Fruit fly (Drosophila melanogaster): ENCODE data around the gene CG12991.

CG12991 gene

dm6 chrX:17599330-17599729, 19.7 kb downstream of the CG12991 start, which contains the start of gene X11L (continued):
- TF ChIP-seq bab2 (GFP tag; optimal IDR thresholded peaks at IDR 0.05) (peak; percentile 80), gt (GFP tag; IDR thresholded peaks at IDR 0.05) (no peak), ems (GFP tag; optimal IDR thresholded peaks at IDR 0.05) (peak; percentile 59), CG9817 (tag; optimal IDR thresholded peaks at IDR 0.05) (no peak), Lpt (GFP tag; optimal IDR thresholded peaks at IDR 0.05) (no peak), CG4820 (GFP tag; optimal IDR thresholded peaks at IDR 0.05) (peak; percentile 65), CG14667 (GFP tag; IDR thresholded peaks at IDR 0.05) (0 out of 2 replicates have a peak, but pooled peaks have one; percentile 14), PHDP (tag; optimal IDR thresholded peaks at IDR 0.05) (no peak), ac (GFP tag; optimal IDR thresholded peaks at IDR 0.05) (no peak), Ssrp (tag; optimal IDR thresholded peaks at IDR 0.05) (peak; percentile 43), Oaz (GFP tag; IDR thresholded peaks at IDR 0.05) (peak; percentile 10; the same call in 1 of the 2 replicates), HmgD (GFP tag; optimal IDR thresholded peaks at IDR 0.05) (peak; percentile 12), Spps (tag; optimal IDR thresholded peaks at IDR 0.05) (no peak), CG14441 (GFP tag; IDR thresholded peaks at IDR 0.05) (peak; percentile 52; the same call in 1 of the 2 replicates), CG3065 (GFP tag; optimal IDR thresholded peaks at IDR 0.05) (no peak), p53 (GFP tag; optimal IDR thresholded peaks at IDR 0.05) (peak; percentile 75), CG17612 (GFP tag; IDR thresholded peaks at IDR 0.05) (peak; percentile 69), Fer2 (tag; optimal IDR thresholded peaks at IDR 0.05) (peak; percentile 16), pfk (GFP tag; optimal IDR thresholded peaks at IDR 0.05) (no peak), HLHmδ (GFP tag; optimal IDR thresholded peaks at IDR 0.05) (no peak), CG6683 (GFP tag; optimal IDR thresholded peaks at IDR 0.05) (peak; percentile 11), CG12104 (GFP tag; optimal IDR thresholded peaks at IDR 0.05) (no peak), CG7745 (tag; optimal IDR thresholded peaks at IDR 0.05) (no peak), CG8924 (tag; optimal IDR thresholded peaks at IDR 0.05) (no peak), Aef1 (GFP tag; IDR thresholded peaks at IDR 0.05) (peak; percentile 29; the same call in 1 of the 3 replicates), Taf1 (GFP tag; IDR thresholded peaks at IDR 0.05) (peak; percentile 41; the same call in 1 of the 2 replicates), CG2875 (GFP tag; optimal IDR thresholded peaks at IDR 0.05) (no peak), tll (GFP tag; optimal IDR thresholded peaks at IDR 0.05) (no peak), CG3995 (GFP tag; optimal IDR thresholded peaks at IDR 0.05) (no peak), rib (GFP tag; IDR thresholded peaks at IDR 0.05) (peak; percentile 55; the same call in 1 of the 2 replicates), da (GFP tag; optimal IDR thresholded peaks at IDR 0.05) (no peak), CG10959 (GFP tag; IDR thresholded peaks at IDR 0.05) (0 out of 2 replicates have a peak, but pooled peaks have one; percentile 27), crp (GFP tag; optimal IDR thresholded peaks at IDR 0.05) (peak in 1 of 2 experiments; percentile 34), trem (tag; optimal IDR thresholded peaks at IDR 0.05) (peak; percentile 47), crol (GFP tag; IDR thresholded peaks at IDR 0.05) (0 out of 2 replicates have a peak, but pooled peaks have one; percentile 11), wdn (GFP tag; IDR thresholded peaks at IDR 0.05) (0 out of 2 replicates have a peak, but pooled peaks have one; percentile 42), schlank (tag; optimal IDR thresholded peaks at IDR 0.05) (no peak), CG12236 (GFP tag; optimal IDR thresholded peaks at IDR 0.05) (peak; percentile 37), CG14860 (GFP tag; IDR thresholded peaks at IDR 0.05; ENCODE audit: partially characterized antibody) (peak; percentile 84), CG1603 (tag; optimal IDR thresholded peaks at IDR 0.05) (peak; percentile 86), CG15601 (tag; optimal IDR thresholded peaks at IDR 0.05) (no peak), Dad (GFP tag; optimal IDR thresholded peaks at IDR 0.05) (peak; percentile 54), aop (GFP tag; IDR thresholded peaks at IDR 0.05) (0 out of 2 replicates have a peak, but pooled peaks have one; percentile 40), CG30403 (GFP tag; optimal IDR thresholded peaks at IDR 0.05) (peak; percentile 78), wor (GFP tag; IDR thresholded peaks at IDR 0.05) (peak; percentile 33; the same call in 1 of the 2 replicates), fru (optimal IDR thresholded peaks at IDR 0.05) (no peak), prd (optimal IDR thresholded peaks at IDR 0.05) (no peak), prd (GFP tag; IDR thresholded peaks at IDR 0.05) (peak; percentile 76), ase (GFP tag; IDR thresholded peaks at IDR 0.05) (peak; percentile 53; the same call in 2 of the 3 replicates), Oli (tag; optimal IDR thresholded peaks at IDR 0.05) (peak; percentile 44), CG34422 (GFP tag; IDR thresholded peaks at IDR 0.05) (peak; percentile 62; the same call in 1 of the 3 replicates)

Data from whole organism, embryonic.